Worm (Caenorhabditis elegans) whole organism, L4 larva: Measurements from ENCODE around the gene dmsr-5.
"Not testable (repeated sequence)": the region's sequence is repeated elsewhere in the genome, so short reads cannot be mapped to it uniquely, and the experiment has no call there.

Experiments used
- D1046.2 ChIP-seq: fragments of 200-800 bp; sonication (Bioruptor generic); IDR thresholded peaks from 2 replicates; pipeline ENCODE4 v1.3.6; 2022; ENCODE audit warnings: missing genetic modification characterization, missing compliant biosample characterization
- F44E2.7 ChIP-seq: fragments of 200-800 bp; sonication (Bioruptor generic); IDR thresholded peaks from 2 replicates; pipeline ENCODE4 v2.1.2; 2022; ENCODE audit warnings: missing genetic modification characterization, missing compliant biosample characterization
- F49E8.2 ChIP-seq: sonication (generic microtip); optimal IDR thresholded peaks from 2 replicates; lab custom pipeline; 2016; ENCODE audit warnings: missing compliant biosample characterization, mild to moderate bottlenecking, missing genetic modification characterization, borderline replicate concordance
- T26A8.4 ChIP-seq: fragments of 200-800 bp; sonication (Bioruptor generic); IDR thresholded peaks from 2 replicates; pipeline ENCODE4 v1.3.6; 2022; ENCODE audit warnings: missing genetic modification characterization, missing compliant biosample characterization
- Y5F2A.4 ChIP-seq: fragments of 200-800 bp; sonication (Bioruptor generic); optimal IDR thresholded peaks from 2 replicates; lab custom pipeline; 2018; ENCODE audit warnings: mild to moderate bottlenecking, missing genetic modification characterization, missing compliant biosample characterization
- Y75B8A.6 ChIP-seq: fragments of 200-800 bp; sonication (Bioruptor generic); IDR thresholded peaks from 2 replicates; pipeline ENCODE4 v1.3.6; 2022; ENCODE audit warnings: missing genetic modification reagents, missing genetic modification characterization, missing compliant biosample characterization
- ZK337.2 ChIP-seq: fragments of 200-800 bp; sonication (Bioruptor generic); IDR thresholded peaks from 2 replicates; pipeline ENCODE4 v1.3.6; 2022; ENCODE audit warnings: missing genetic modification reagents, missing genetic modification characterization, missing compliant biosample characterization
- aha-1 ChIP-seq: fragments of 150-350 bp; peaks from one replicate; lab custom pipeline; 2014; ENCODE audit warnings: missing biosample characterization, missing genetic modification characterization
- aly-2 ChIP-seq: sonication (generic microtip); optimal IDR thresholded peaks from 2 replicates; lab custom pipeline; 2018; ENCODE audit warnings: missing biosample characterization, missing genetic modification characterization
- arid-1 ChIP-seq: fragments of 200-800 bp; sonication (Bioruptor generic); conservative IDR thresholded peaks from 2 replicates; pipeline ENCODE4 v1.3.6; 2022; ENCODE audit warnings: missing genetic modification reagents, missing genetic modification characterization, missing compliant biosample characterization
- dmd-9 ChIP-seq: fragments of 200-800 bp; sonication (Bioruptor generic); IDR thresholded peaks from 2 replicates; pipeline ENCODE4 v1.3.6; 2022; ENCODE audit warnings: missing genetic modification reagents, missing genetic modification characterization, missing compliant biosample characterization
- dve-1 ChIP-seq: sonication (generic microtip); optimal IDR thresholded peaks from 2 replicates; lab custom pipeline; 2017; ENCODE audit warnings: antibody characterized with exemption, mild to moderate bottlenecking, missing genetic modification characterization, missing compliant biosample characterization; ENCODE audit not compliant: insufficient read depth
- fos-1 ChIP-seq: fragments of 150-350 bp; optimal IDR thresholded peaks from 2 replicates; lab custom pipeline; 2014; ENCODE audit warnings: missing biosample characterization, missing genetic modification characterization
- hlh-11 ChIP-seq: fragments of 200-800 bp; sonication (Bioruptor generic); optimal IDR thresholded peaks from 2 replicates; lab custom pipeline; 2018; ENCODE audit warnings: mild to moderate bottlenecking, missing genetic modification characterization, missing compliant biosample characterization
- hmg-1.1 ChIP-seq: fragments of 200-800 bp; sonication (Bioruptor generic); IDR thresholded peaks from 2 replicates; pipeline ENCODE4 v1.3.6; 2022; ENCODE audit warnings: missing genetic modification reagents, missing genetic modification characterization, missing compliant biosample characterization
- lim-7 ChIP-seq: fragments of 200-800 bp; sonication (Bioruptor generic); IDR thresholded peaks from 2 replicates; pipeline ENCODE4 v1.3.6; 2022; ENCODE audit warnings: missing genetic modification characterization, missing compliant biosample characterization
- lin-1 ChIP-seq: fragments of 200-800 bp; sonication (Bioruptor generic); IDR thresholded peaks from 2 replicates; pipeline ENCODE4 v1.3.6; 2022; ENCODE audit warnings: missing genetic modification reagents, missing genetic modification characterization, missing compliant biosample characterization
- lin-29 ChIP-seq: fragments of 200-800 bp; sonication (Bioruptor generic); IDR thresholded peaks from 2 replicates; pipeline ENCODE4 v1.3.6; 2022; ENCODE audit warnings: missing genetic modification reagents, missing genetic modification characterization, missing compliant biosample characterization
- lin-39 ChIP-seq: fragments of 150-350 bp; optimal IDR thresholded peaks from 2 replicates; lab custom pipeline; 2014; ENCODE audit warnings: missing biosample characterization, missing genetic modification reagents, missing genetic modification characterization
- lir-3 ChIP-seq: sonication (generic microtip); optimal IDR thresholded peaks from 2 replicates; lab custom pipeline; 2016; ENCODE audit warnings: mild to moderate bottlenecking, missing genetic modification characterization, missing compliant biosample characterization
- lsy-2 ChIP-seq, 2 experiments: fragments of 150-350 bp in 1 of 2; sonication (generic microtip) in 1 of 2; optimal IDR thresholded peaks; 2 replicates each; lab custom pipeline; 2014 to 2017; ENCODE audit warnings: missing biosample characterization in 2 of 2, missing genetic modification characterization in 2 of 2
- madf-9 ChIP-seq: fragments of 200-800 bp; sonication (Bioruptor generic); conservative IDR thresholded peaks from 2 replicates; pipeline ENCODE4 v1.3.6; 2022; ENCODE audit warnings: missing genetic modification reagents, missing genetic modification characterization, missing compliant biosample characterization
- mdl-1 ChIP-seq, 2 experiments: fragments of 150-350 bp in 1 of 2; sonication (generic microtip) in 1 of 2; optimal IDR thresholded peaks; 2 replicates each; lab custom pipeline; 2014 to 2017; ENCODE audit warnings: missing biosample characterization in 2 of 2, missing genetic modification characterization in 2 of 2
- mep-1 ChIP-seq: fragments of 150-350 bp; sonication (generic microtip); optimal IDR thresholded peaks from 3 replicates; lab custom pipeline; 2014; ENCODE audit warnings: missing biosample characterization, missing genetic modification characterization
- mes-2 ChIP-seq: sonication (generic microtip); optimal IDR thresholded peaks from 2 replicates; lab custom pipeline; 2016; ENCODE audit warnings: missing genotype, mild to moderate bottlenecking, missing genetic modification characterization, missing compliant biosample characterization; ENCODE audit not compliant: poor library complexity, severe bottlenecking
- nhr-111 ChIP-seq: fragments of 200-800 bp; sonication (Bioruptor generic); optimal IDR thresholded peaks from 2 replicates; lab custom pipeline; 2018; ENCODE audit warnings: mild to moderate bottlenecking, missing genetic modification characterization, missing compliant biosample characterization
- nhr-48 ChIP-seq: sonication (generic microtip); optimal IDR thresholded peaks from 2 replicates; lab custom pipeline; 2016; ENCODE audit warnings: mild to moderate bottlenecking, missing genetic modification characterization, missing compliant biosample characterization
- nhr-6 ChIP-seq: fragments of 150-350 bp; optimal IDR thresholded peaks from 2 replicates; lab custom pipeline; 2014; ENCODE audit warnings: missing biosample characterization, missing genetic modification characterization
- nhr-76 ChIP-seq: fragments of 150-350 bp; optimal IDR thresholded peaks from 2 replicates; lab custom pipeline; 2014; ENCODE audit warnings: missing biosample characterization, missing genetic modification characterization
- nhr-77 ChIP-seq: fragments of 150-350 bp; optimal IDR thresholded peaks from 2 replicates; lab custom pipeline; 2014; ENCODE audit warnings: missing biosample characterization, missing genetic modification characterization
- pha-4 ChIP-seq, 2 experiments: fragments of 150-350 bp in 1 of 2; fragments of 200-800 bp in 1 of 2; sonication (Bioruptor generic) in 1 of 2; IDR thresholded peaks in 1 of 2; optimal IDR thresholded peaks in 1 of 2; 2 replicates each; pipeline versions ENCODE4 v1.3.6 to Lab custom; 2014 to 2022; ENCODE audit warnings: missing genetic modification characterization in 2 of 2, missing genetic modification reagents in 2 of 2, missing biosample characterization in 1 of 2, missing compliant biosample characterization in 1 of 2
- pqm-1 ChIP-seq: sonication (generic microtip); optimal IDR thresholded peaks from 2 replicates; lab custom pipeline; 2017; ENCODE audit warnings: missing biosample characterization, missing genetic modification characterization
- saeg-2 ChIP-seq: fragments of 200-800 bp; sonication (Bioruptor generic); IDR thresholded peaks from 2 replicates; pipeline ENCODE4 v1.3.6; 2022; ENCODE audit warnings: missing genetic modification reagents, missing genetic modification characterization, missing compliant biosample characterization
- sdz-12 ChIP-seq: fragments of 200-800 bp; sonication (Bioruptor generic); optimal IDR thresholded peaks from 2 replicates; lab custom pipeline; 2018; ENCODE audit warnings: mild to moderate bottlenecking, missing genetic modification characterization, missing compliant biosample characterization
- skn-1 ChIP-seq: fragments of 150-350 bp; optimal IDR thresholded peaks from 2 replicates; lab custom pipeline; 2014; ENCODE audit warnings: missing biosample characterization, missing genetic modification characterization
- snpc-1.2 ChIP-seq: fragments of 200-800 bp; sonication (Bioruptor generic); IDR thresholded peaks from 2 replicates; pipeline ENCODE4 v1.3.6; 2022; ENCODE audit warnings: missing genetic modification reagents, missing genetic modification characterization, missing compliant biosample characterization
- spr-1 ChIP-seq: sonication (generic microtip); optimal IDR thresholded peaks from 2 replicates; lab custom pipeline; 2016; ENCODE audit warnings: mild to moderate bottlenecking, missing genetic modification characterization, missing compliant biosample characterization
- spr-3 ChIP-seq: fragments of 200-800 bp; sonication (Bioruptor generic); optimal IDR thresholded peaks from 2 replicates; lab custom pipeline; 2018; ENCODE audit warnings: mild to moderate bottlenecking, missing genetic modification characterization, missing compliant biosample characterization
- vab-7 ChIP-seq: fragments of 200-800 bp; sonication (Bioruptor generic); IDR thresholded peaks from 2 replicates; pipeline ENCODE4 v1.3.6; 2022; ENCODE audit warnings: missing genetic modification reagents, missing genetic modification characterization, missing compliant biosample characterization
- zag-1 ChIP-seq: fragments of 150-350 bp; optimal IDR thresholded peaks from 2 replicates; lab custom pipeline; 2014; ENCODE audit warnings: missing biosample characterization, missing genetic modification characterization
- ztf-11 ChIP-seq: fragments of 150-350 bp; optimal IDR thresholded peaks from 2 replicates; lab custom pipeline; 2014; ENCODE audit warnings: missing biosample characterization, missing genetic modification characterization

Gene dmsr-5

DNA sequence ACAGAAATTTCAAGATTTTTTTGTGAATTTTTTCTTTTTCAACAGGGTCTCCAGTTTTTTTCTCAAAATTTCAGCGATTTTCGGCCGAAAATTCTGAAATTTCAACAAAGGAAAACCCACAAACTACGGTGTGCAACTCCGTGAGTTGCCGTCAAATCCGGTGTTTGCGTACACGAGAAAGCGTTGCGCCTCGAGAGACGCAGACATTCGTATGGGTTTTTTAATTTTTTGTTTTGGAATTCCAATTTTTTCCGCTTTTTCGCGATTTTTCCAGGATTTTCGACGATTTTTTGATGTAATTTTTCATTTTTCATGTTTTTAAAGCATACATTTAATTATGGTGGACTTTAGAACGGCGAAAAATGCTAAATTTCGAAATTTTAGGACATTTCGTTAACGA, 41.1 kb upstream of the dmsr-5 start (continued):
- TF ChIP-seq arid-1 (peak; percentile 77), lin-29 (GFP tag; lab: Robert Waterston, UW) (peak; percentile 42; the same call in 1 of the 2 replicates), snpc-1.2 (GFP tag; lab: Robert Waterston, UW) (peak; percentile 65), F49E8.2 (tag; lab: Kevin White, UChicago) (peak; percentile 71), mdl-1 (tag; optimal IDR thresholded peaks at IDR 0.05; lab: Kevin White, UChicago) (no peak), vab-7 (GFP tag; lab: Robert Waterston, UW) (no peak), D1046.2 (GFP tag; lab: Robert Waterston, UW) (no peak), nhr-48 (tag; lab: Kevin White, UChicago) (no peak)

- TF ChIP-seq mdl-1 (tag; optimal IDR thresholded peaks at IDR 0.05; lab: Kevin White, UChicago) (no peak), madf-9 (GFP tag; lab: Robert Waterston, UW) (no peak), mes-2 (no peak), nhr-111 (GFP tag; lab: Kevin White, UChicago) (no peak), aha-1 (tag; lab: Kevin White, UChicago) (no peak), D1046.2 (GFP tag; lab: Robert Waterston, UW) (no peak), aly-2 (tag; lab: Kevin White, UChicago) (no peak), lim-7 (GFP tag; lab: Robert Waterston, UW) (no peak), pha-4 (GFP tag; IDR thresholded peaks at IDR 0.05; lab: Robert Waterston, UW) (no peak), pha-4 (tag; optimal IDR thresholded peaks at IDR 0.05; lab: Kevin White, UChicago) (no peak), spr-3 (GFP tag; lab: Kevin White, UChicago) (no peak), ZK337.2 (no peak), dmd-9 (no peak), lin-39 (tag; lab: Kevin White, UChicago) (no peak), zag-1 (no peak), lir-3 (tag; lab: Kevin White, UChicago) (no peak), nhr-77 (no peak), nhr-76 (tag; lab: Kevin White, UChicago) (no peak), sdz-12 (GFP tag; lab: Kevin White, UChicago) (no peak), F44E2.7 (GFP tag; lab: Robert Waterston, UW) (no peak)
Observed at ce11 chrIII:11032872-11033271, 37.8 kb upstream of the dmsr-5 start, which contains the start of gene Y48A6B.9. TSS of gene Y48A6B.9 (plus strand) at chrIII:11033172.

DNA sequence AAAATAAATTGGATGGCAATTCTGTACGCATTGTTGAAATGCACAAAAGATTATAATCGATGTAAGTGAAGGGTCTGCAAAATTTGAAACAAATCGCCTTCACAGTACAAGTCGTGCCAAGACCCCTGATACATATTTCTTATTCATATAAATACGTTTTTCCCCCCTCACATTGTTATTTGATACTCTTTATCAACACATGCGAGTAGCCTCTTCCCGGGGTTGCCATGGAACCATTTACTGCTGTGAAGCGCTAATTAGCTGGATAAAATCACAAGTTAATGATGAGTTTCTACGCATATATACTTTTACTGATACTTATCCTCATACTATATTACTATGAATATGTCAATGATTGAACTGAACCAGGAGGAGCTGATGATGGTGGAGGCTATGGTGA, 36.3 kb upstream of the dmsr-5 start, which contains the start of gene Y48A6B.14:
Y48A6B.14 (plus strand) TSS at position 301 of the 400 bp plus-strand sequence.
- TF ChIP-seq fos-1 (tag; lab: Kevin White, UChicago) (no peak), aha-1 (tag; lab: Kevin White, UChicago) (peak; percentile 40), snpc-1.2 (GFP tag; lab: Robert Waterston, UW) (no peak)

DNA sequence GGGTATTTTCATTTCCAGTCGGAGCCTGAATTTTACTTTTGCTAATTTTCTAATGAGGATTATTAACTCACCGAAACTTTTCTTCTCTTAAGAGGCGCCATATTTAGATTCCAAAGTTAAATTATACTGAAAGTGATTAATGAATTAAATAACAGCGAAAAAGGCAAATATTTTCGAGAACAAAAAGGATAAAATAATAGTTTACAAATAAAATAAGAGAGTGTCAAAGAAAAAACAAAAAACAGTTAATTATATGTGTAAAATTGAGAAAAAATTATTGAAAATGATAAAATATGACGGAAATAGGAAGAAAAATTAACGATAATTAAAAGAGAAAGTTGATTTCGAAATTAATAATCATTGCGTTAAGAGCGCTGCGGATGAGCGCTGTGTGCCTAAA, 34.3 kb upstream of the dmsr-5 start, which contains the start of gene Y48A6B.8:
Y48A6B.8 (minus strand) TSS at position 101 of the 400 bp plus-strand sequence.
- not testable (repeated sequence) for TF ChIP-seq F49E8.2 (tag; lab: Kevin White, UChicago); hmg-1.1 (GFP tag; lab: Robert Waterston, UW); Y75B8A.6 (GFP tag; lab: Robert Waterston, UW)

ce11 chrIII:11026516-11027048, 31.5 kb upstream of the dmsr-5 start, which contains the start of gene Y48A6B.7:
TSS of gene Y48A6B.7 (minus strand) at chrIII:11026566.
- TF ChIP-seq nhr-48 (tag; lab: Kevin White, UChicago) (peak; percentile 45), hlh-11 (tag; lab: Kevin White, UChicago) (peak; percentile 95), lsy-2 (tag; optimal IDR thresholded peaks at IDR 0.05; lab: Kevin White, UChicago) (peak in 1 of 2 experiments; percentile 57), spr-1 (tag; lab: Kevin White, UChicago) (no peak), pha-4 (GFP tag; IDR thresholded peaks at IDR 0.05; lab: Robert Waterston, UW) (peak; percentile 50; the same call in 1 of the 2 replicates), pha-4 (tag; optimal IDR thresholded peaks at IDR 0.05; lab: Kevin White, UChicago) (no peak), dve-1 (peak; percentile 99), skn-1 (tag; lab: Kevin White, UChicago) (no peak), nhr-77 (peak; percentile 86), F49E8.2 (tag; lab: Kevin White, UChicago) (no peak), ztf-11 (tag; lab: Kevin White, UChicago) (no peak), lin-1 (peak; percentile 89), mep-1 (peak; percentile 56), pqm-1 (tag; lab: Kevin White, UChicago) (peak; percentile 90), Y5F2A.4 (GFP tag; lab: Kevin White, UChicago) (no peak), T26A8.4 (GFP tag; lab: Robert Waterston, UW) (no peak), aha-1 (tag; lab: Kevin White, UChicago) (peak; percentile 12), lin-29 (GFP tag; lab: Robert Waterston, UW) (no peak), saeg-2 (GFP tag; lab: Robert Waterston, UW) (peak; percentile 36; the same call in 1 of the 2 replicates), nhr-6 (no peak), fos-1 (tag; lab: Kevin White, UChicago) (no peak)
